Worm (Caenorhabditis elegans) whole organism, mixed stage, embryonic: ENCODE results near the gene Y37D8A.16.

Experiments used
- M03D4.4 ChIP-seq: sonication (generic microtip); optimal IDR thresholded peaks from 2 replicates; lab custom pipeline; 2017; ENCODE audit warnings: mild to moderate bottlenecking, missing genetic modification characterization, missing compliant biosample characterization
- bed-3 ChIP-seq: fragments of 200-800 bp; sonication (Bioruptor generic); optimal IDR thresholded peaks from 3 replicates; lab custom pipeline; 2018; ENCODE audit warnings: mild to moderate bottlenecking, missing genetic modification characterization, moderate library complexity, missing compliant biosample characterization
- blmp-1 ChIP-seq: fragments of 150-350 bp; optimal IDR thresholded peaks from 2 replicates; lab custom pipeline; 2014; ENCODE audit warnings: missing biosample characterization, missing genetic modification characterization
- ceh-39 ChIP-seq: fragments of 150-350 bp; optimal IDR thresholded peaks from 2 replicates; lab custom pipeline; 2014; ENCODE audit warnings: missing biosample characterization, missing genetic modification characterization
- ceh-43 ChIP-seq: fragments of 200-800 bp; sonication (Bioruptor generic); optimal IDR thresholded peaks from 2 replicates; lab custom pipeline; 2018; ENCODE audit warnings: mild to moderate bottlenecking, missing genetic modification characterization, moderate library complexity, missing compliant biosample characterization
- ceh-83 ChIP-seq: fragments of 200-800 bp; sonication (Bioruptor generic); optimal IDR thresholded peaks from 2 replicates; lab custom pipeline; 2018; ENCODE audit warnings: mild to moderate bottlenecking, missing genetic modification characterization, missing compliant biosample characterization
- ces-1 ChIP-seq: fragments of 150-350 bp; optimal IDR thresholded peaks from 2 replicates; lab custom pipeline; 2014; ENCODE audit warnings: missing biosample characterization, missing genetic modification reagents, missing genetic modification characterization
- cnd-1 ChIP-seq: fragments of 200-800 bp; sonication (Bioruptor generic); optimal IDR thresholded peaks from 2 replicates; lab custom pipeline; 2018; ENCODE audit warnings: mild to moderate bottlenecking, missing genetic modification characterization, missing compliant biosample characterization
- drap-1 ChIP-seq: fragments of 200-800 bp; sonication (Bioruptor generic); optimal IDR thresholded peaks from 3 replicates; lab custom pipeline; 2018; ENCODE audit warnings: mild to moderate bottlenecking, missing genetic modification characterization, missing compliant biosample characterization
- elt-1 ChIP-seq: sonication (generic microtip); optimal IDR thresholded peaks from 2 replicates; lab custom pipeline; 2017; ENCODE audit warnings: missing genetic modification characterization, mild to moderate bottlenecking, missing compliant biosample characterization, antibody characterized with exemption, moderate library complexity, borderline replicate concordance; ENCODE audit not compliant: insufficient read depth
- elt-3 ChIP-seq: fragments of 150-350 bp; optimal IDR thresholded peaks from 2 replicates; lab custom pipeline; 2014; ENCODE audit warnings: missing biosample characterization, missing genetic modification characterization
- flh-1 ChIP-seq: fragments of 200-800 bp; sonication (Bioruptor generic); optimal IDR thresholded peaks from 2 replicates; lab custom pipeline; 2018; ENCODE audit warnings: mild to moderate bottlenecking, missing genetic modification characterization, moderate library complexity, missing compliant biosample characterization
- ham-2 ChIP-seq: fragments of 200-800 bp; sonication (Bioruptor generic); optimal IDR thresholded peaks from 2 replicates; lab custom pipeline; 2018; ENCODE audit warnings: mild to moderate bottlenecking, missing genetic modification characterization, missing compliant biosample characterization
- hlh-1 ChIP-seq: fragments of 150-350 bp; optimal IDR thresholded peaks from 2 replicates; lab custom pipeline; 2014; ENCODE audit warnings: missing biosample characterization, missing genetic modification reagents, missing genetic modification characterization
- lin-13 ChIP-seq: fragments of 150-350 bp; optimal IDR thresholded peaks from 2 replicates; lab custom pipeline; 2014; ENCODE audit warnings: missing biosample characterization, missing genetic modification characterization
- lin-32 ChIP-seq: fragments of 200-800 bp; sonication (Bioruptor generic); optimal IDR thresholded peaks from 2 replicates; lab custom pipeline; 2018; ENCODE audit warnings: mild to moderate bottlenecking, missing genetic modification characterization, missing compliant biosample characterization
- lsy-2 ChIP-seq: fragments of 150-350 bp; optimal IDR thresholded peaks from 2 replicates; lab custom pipeline; 2014; ENCODE audit warnings: missing biosample characterization, missing genetic modification characterization
- mab-5 ChIP-seq: fragments of 150-350 bp; optimal IDR thresholded peaks from 2 replicates; lab custom pipeline; 2014; ENCODE audit warnings: missing biosample characterization, missing genetic modification characterization
- mep-1 ChIP-seq: fragments of 150-350 bp; optimal IDR thresholded peaks from 2 replicates; lab custom pipeline; 2017; ENCODE audit warnings: missing biosample characterization, missing genetic modification reagents, missing genetic modification characterization, inconsistent platforms
- mls-2 ChIP-seq: sonication (generic microtip); optimal IDR thresholded peaks from 2 replicates; lab custom pipeline; 2016; ENCODE audit warnings: mild to moderate bottlenecking, missing genetic modification characterization, moderate library complexity, missing compliant biosample characterization
- nhr-12 ChIP-seq: fragments of 150-350 bp; optimal IDR thresholded peaks from 2 replicates; lab custom pipeline; 2014; ENCODE audit warnings: missing biosample characterization, missing genetic modification characterization
- nhr-2 ChIP-seq: fragments of 150-350 bp; optimal IDR thresholded peaks from 2 replicates; lab custom pipeline; 2014; ENCODE audit warnings: missing biosample characterization, missing genetic modification characterization
- nhr-237 ChIP-seq: fragments of 150-350 bp; optimal IDR thresholded peaks from 2 replicates; lab custom pipeline; 2014; ENCODE audit warnings: missing biosample characterization, missing genetic modification characterization
- nhr-28 ChIP-seq: fragments of 150-350 bp; optimal IDR thresholded peaks from 2 replicates; lab custom pipeline; 2014; ENCODE audit warnings: missing biosample characterization, missing genetic modification characterization
- nhr-76 ChIP-seq: sonication (generic microtip); optimal IDR thresholded peaks from 2 replicates; lab custom pipeline; 2017; ENCODE audit warnings: missing biosample characterization, missing genetic modification characterization
- pha-4 ChIP-seq: fragments of 150-350 bp; optimal IDR thresholded peaks from 2 replicates; lab custom pipeline; 2018; ENCODE audit warnings: missing biosample characterization, missing genetic modification reagents, missing genetic modification characterization
- sem-2 ChIP-seq: fragments of 200-800 bp; sonication (Bioruptor generic); optimal IDR thresholded peaks from 2 replicates; lab custom pipeline; 2018; ENCODE audit warnings: mild to moderate bottlenecking, missing genetic modification characterization, missing compliant biosample characterization
- snpc-4 ChIP-seq: fragments of 150-350 bp; optimal IDR thresholded peaks from 2 replicates; lab custom pipeline; 2014; ENCODE audit warnings: missing biosample characterization, missing genetic modification characterization
- sptf-1 ChIP-seq: sonication (generic microtip); optimal IDR thresholded peaks from 2 replicates; lab custom pipeline; 2017; ENCODE audit warnings: mild to moderate bottlenecking, missing genetic modification characterization, moderate library complexity, missing compliant biosample characterization
- tbx-8 ChIP-seq: fragments of 200-800 bp; sonication (Bioruptor generic); optimal IDR thresholded peaks from 2 replicates; lab custom pipeline; 2018; ENCODE audit warnings: mild to moderate bottlenecking, missing genetic modification characterization, moderate library complexity, missing compliant biosample characterization
- unc-120 ChIP-seq: sonication (generic microtip); optimal IDR thresholded peaks from 2 replicates; lab custom pipeline; 2017; ENCODE audit warnings: missing genetic modification characterization, missing compliant biosample characterization; ENCODE audit not compliant: poor library complexity, severe bottlenecking
- unc-39 ChIP-seq: fragments of 150-350 bp; optimal IDR thresholded peaks from 2 replicates; lab custom pipeline; 2014; ENCODE audit warnings: missing biosample characterization, missing genetic modification characterization
- unc-62 ChIP-seq: fragments of 150-350 bp; optimal IDR thresholded peaks from 2 replicates; lab custom pipeline; 2014; ENCODE audit warnings: missing biosample characterization, missing genetic modification reagents, missing genetic modification characterization
- zip-8 ChIP-seq: fragments of 150-350 bp; optimal IDR thresholded peaks from 2 replicates; lab custom pipeline; 2014; ENCODE audit warnings: missing biosample characterization, missing genetic modification characterization
- ztf-11 ChIP-seq: fragments of 150-350 bp; optimal IDR thresholded peaks from 2 replicates; lab custom pipeline; 2014; ENCODE audit warnings: missing biosample characterization, missing genetic modification characterization

Y37D8A.16 gene

DNA sequence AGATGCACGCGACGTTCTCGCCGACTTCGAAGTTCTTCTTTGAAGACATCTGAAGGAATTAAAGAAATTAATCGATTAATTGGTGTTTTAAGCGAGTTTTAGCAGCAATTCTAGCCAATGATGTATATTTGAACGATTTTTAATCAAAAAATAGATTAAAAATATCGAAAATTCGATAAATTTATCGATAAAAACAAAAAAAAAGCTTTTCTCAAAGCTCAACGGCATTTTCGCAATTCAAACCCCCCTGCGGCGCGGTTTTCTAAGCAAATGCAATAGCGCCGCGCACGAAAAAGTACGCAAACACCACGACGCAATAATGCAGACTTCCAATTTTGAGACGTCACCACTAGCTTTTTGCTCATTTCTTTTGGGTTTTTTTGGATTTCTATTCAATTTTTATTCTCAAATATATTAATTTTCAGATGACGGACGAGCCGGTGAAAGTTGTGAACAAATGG, 43.8 kb downstream of the Y37D8A.16 start, which contains the start of the genes mrg-1 and spcs-2:
Gene mrg-1 (minus strand): TSS at position 51 of the 461 bp plus-strand sequence.
Gene spcs-2 (plus strand): TSS at position 426 of the 461 bp plus-strand sequence.
- TF ChIP-seq bed-3 (GFP tag; lab: Kevin White, UChicago), result peak; percentile 45
- TF ChIP-seq mab-5 (tag; lab: Kevin White, UChicago), result no peak
- TF ChIP-seq ceh-39 (tag; lab: Kevin White, UChicago), result peak; percentile 85
- peak; percentile 54 for TF ChIP-seq drap-1 (GFP tag; lab: Kevin White, UChicago)
- TF ChIP-seq ztf-11 (tag; lab: Kevin White, UChicago), result peak; percentile 24
- no peak for TF ChIP-seq flh-1 (GFP tag; lab: Kevin White, UChicago)
- no peak for TF ChIP-seq unc-62
- no peak for TF ChIP-seq zip-8
- peak; percentile 87 for TF ChIP-seq lsy-2
- no peak for TF ChIP-seq nhr-2
- TF ChIP-seq snpc-4, result no peak
- peak; percentile 85 for TF ChIP-seq sptf-1 (tag; lab: Kevin White, UChicago)
- TF ChIP-seq mls-2 (tag; lab: Kevin White, UChicago), result peak; percentile 84
- TF ChIP-seq elt-1, result no peak
- TF ChIP-seq blmp-1 (tag; lab: Kevin White, UChicago), result peak; percentile 51
- peak; percentile 91 for TF ChIP-seq nhr-237
- TF ChIP-seq pha-4, result peak; percentile 79
- TF ChIP-seq hlh-1 (tag; lab: Kevin White, UChicago), result peak; percentile 63
- peak; percentile 36 for TF ChIP-seq nhr-12 (tag; lab: Kevin White, UChicago)
- peak; percentile 76 for TF ChIP-seq ceh-43 (GFP tag; lab: Kevin White, UChicago)
- peak; percentile 36 for TF ChIP-seq tbx-8 (GFP tag; lab: Kevin White, UChicago)
- peak; percentile 84 for TF ChIP-seq ces-1 (GFP tag; lab: Kevin White, UChicago)
- TF ChIP-seq lin-32, result no peak
- TF ChIP-seq sem-2 (GFP tag; lab: Kevin White, UChicago), result no peak
- peak; percentile 42 for TF ChIP-seq cnd-1 (tag; lab: Kevin White, UChicago)
- peak; percentile 85 for TF ChIP-seq M03D4.4 (tag; lab: Kevin White, UChicago)
- TF ChIP-seq mep-1, result peak; percentile 96
- TF ChIP-seq lin-13 (tag; lab: Kevin White, UChicago), result peak; percentile 88
- peak; percentile 95 for TF ChIP-seq unc-120 (tag; lab: Kevin White, UChicago)
- TF ChIP-seq ham-2 (GFP tag; lab: Kevin White, UChicago), result peak; percentile 79
- peak; percentile 66 for TF ChIP-seq ceh-83 (GFP tag; lab: Kevin White, UChicago)
- TF ChIP-seq nhr-76, result no peak
- TF ChIP-seq nhr-28 (tag; lab: Kevin White, UChicago), result peak; percentile 36
- no peak for TF ChIP-seq elt-3 (tag; lab: Kevin White, UChicago)
- no peak for TF ChIP-seq unc-39 (tag; lab: Kevin White, UChicago)

DNA sequence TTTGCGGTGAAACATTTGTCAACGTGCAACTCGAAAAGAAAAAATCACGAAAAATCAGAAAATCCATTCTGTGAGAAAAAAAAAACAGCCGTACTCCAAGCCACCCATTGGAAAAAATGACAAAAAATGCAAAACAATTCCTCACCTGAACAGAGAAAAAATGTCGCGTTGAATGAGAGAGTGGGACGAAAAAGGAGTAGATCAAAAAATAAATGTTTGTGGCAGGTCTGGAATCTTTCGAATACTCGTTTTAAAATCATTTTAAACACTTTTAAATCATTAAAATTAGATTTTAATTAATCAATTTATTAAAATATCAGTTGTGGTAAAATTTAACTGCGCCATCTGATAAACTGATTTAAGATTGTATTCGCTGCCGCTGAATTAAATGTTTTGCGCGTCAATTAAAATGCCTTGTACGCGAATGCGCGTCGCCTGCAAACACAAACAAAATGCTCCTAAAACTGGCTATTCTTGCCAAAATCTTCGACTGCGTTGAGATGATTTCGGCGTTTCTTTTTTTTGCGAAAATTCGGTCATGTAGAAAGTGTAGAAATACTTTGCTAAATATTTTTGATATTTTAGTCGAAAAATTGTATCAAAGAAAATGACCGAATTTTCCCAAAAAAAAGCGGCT, 48.3 kb downstream of the Y37D8A.16 start, which contains the start of gene Y37D8A.6:
Gene Y37D8A.6 (minus strand): TSS at position 238 of the 637 bp plus-strand sequence.
- TF ChIP-seq unc-120 (tag; lab: Kevin White, UChicago), result peak; percentile 3
- no peak for TF ChIP-seq elt-3 (tag; lab: Kevin White, UChicago)
- peak; percentile 17 for TF ChIP-seq ces-1 (GFP tag; lab: Kevin White, UChicago)
